Worm (Caenorhabditis elegans): ENCODE results near the gene srz-62.

DNA sequence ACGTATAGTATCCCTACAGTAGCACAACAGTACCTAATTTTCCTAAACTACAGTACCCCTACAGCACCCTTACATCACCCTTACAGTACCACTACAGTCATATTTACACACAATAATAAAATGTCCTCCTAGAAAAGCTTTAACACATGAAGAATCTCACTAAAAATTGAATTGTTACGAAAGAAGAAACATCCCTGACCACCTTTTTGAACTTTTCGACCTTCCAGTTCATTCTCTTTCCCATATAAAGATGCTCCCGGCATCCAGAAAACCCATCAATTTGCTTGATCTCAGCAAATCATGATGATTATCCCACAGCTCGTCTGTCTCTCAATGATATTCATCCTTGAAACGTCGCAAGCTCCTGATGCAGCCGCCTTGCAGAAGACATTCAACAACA is 4.3 kb downstream of the srz-62 start, which contains the start of gene F56D6.21:
- TF ChIP-seq med-1 (GFP tag; optimal IDR thresholded peaks at IDR 0.05; ENCODE audit: insufficient read depth) (no peak), ztf-29 (GFP tag; IDR thresholded peaks at IDR 0.05) (no peak), klf-2 (GFP tag; conservative IDR thresholded peaks at IDR 0.05) (no peak), cog-1 (tag; optimal IDR thresholded peaks at IDR 0.05) (no peak), ztf-23 (GFP tag; IDR thresholded peaks at IDR 0.05) (no peak)
